Worm (Caenorhabditis elegans): Measurements from ENCODE around the gene ZK1010.12.

ZK1010.12 gene

DNA sequence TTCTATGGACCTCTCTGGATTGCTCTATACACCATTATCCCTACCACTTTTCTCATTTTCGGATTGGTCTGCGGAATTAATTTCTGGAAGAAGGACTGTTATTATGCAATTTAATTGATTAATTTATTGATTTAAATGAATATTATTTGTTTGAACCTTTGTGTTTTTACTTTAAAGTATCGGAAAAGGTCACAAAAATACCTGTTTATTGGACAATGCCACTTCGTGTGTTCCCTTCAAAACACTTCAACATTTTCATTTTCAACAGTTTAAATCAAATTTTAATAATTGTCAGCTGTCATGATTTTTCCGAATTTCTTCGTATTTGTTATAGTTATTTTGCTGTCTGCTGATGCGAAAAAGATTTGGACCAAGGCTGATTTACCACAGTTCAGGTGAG, at the start of gene ZK1010.12:
Gene ZK1010.12 (plus strand): TSS at position 301 of the 400 bp plus-strand sequence.
- TF ChIP-seq ztf-16 (tag; optimal IDR thresholded peaks at IDR 0.05), result no peak
- no peak for TF ChIP-seq C08G9.2 (tag; optimal IDR thresholded peaks at IDR 0.05)
- TF ChIP-seq nhr-11 (tag; optimal IDR thresholded peaks at IDR 0.05), result no peak
- TF ChIP-seq sdc-2 (tag; optimal IDR thresholded peaks at IDR 0.05), result no peak
- TF ChIP-seq rnt-1 (tag; optimal IDR thresholded peaks at IDR 0.05), result no peak
- no peak for TF ChIP-seq zip-5 (tag; optimal IDR thresholded peaks at IDR 0.05)

DNA sequence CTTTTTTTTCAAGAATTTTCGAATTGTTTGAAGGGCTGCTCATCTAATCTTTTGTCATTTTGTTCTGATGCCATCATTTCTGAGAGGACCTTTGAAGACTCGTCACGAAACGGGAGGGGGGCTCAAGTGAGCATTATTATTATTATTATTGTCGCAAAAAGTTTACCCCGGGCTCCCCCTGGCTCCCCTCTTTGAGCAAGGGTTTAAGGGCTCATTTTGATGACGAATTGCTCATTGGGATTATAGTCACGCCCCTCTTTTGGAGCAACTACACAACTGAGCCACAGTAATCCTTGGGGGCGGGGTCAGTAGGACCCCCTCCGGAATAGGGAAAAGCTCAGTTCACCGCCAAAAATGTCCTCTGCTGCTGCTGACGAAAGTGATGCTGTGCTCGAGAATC, 48.8 kb upstream of the ZK1010.12 start, which contains the start of gene unc-25:
Gene unc-25 (plus strand): TSS at position 345 of the 400 bp plus-strand sequence.
- TF ChIP-seq ceh-6 (GFP tag; optimal IDR thresholded peaks at IDR 0.05) (no peak), ceh-24 (tag; optimal IDR thresholded peaks at IDR 0.05) (no peak), ceh-14 (tag; optimal IDR thresholded peaks at IDR 0.05) (no peak), ceh-31 (tag; optimal IDR thresholded peaks at IDR 0.05) (no peak), lin-11 (tag; optimal IDR thresholded peaks at IDR 0.05) (no peak), fkh-10 (GFP tag; optimal IDR thresholded peaks at IDR 0.05) (no peak), dve-1 (tag; optimal IDR thresholded peaks at IDR 0.05) (no peak), lim-6 (tag; optimal IDR thresholded peaks at IDR 0.05) (no peak), madf-2 (tag; optimal IDR thresholded peaks at IDR 0.05) (no peak), nhr-11 (tag; optimal IDR thresholded peaks at IDR 0.05) (no peak), ceh-9 (tag; optimal IDR thresholded peaks at IDR 0.05) (no peak), ceh-34 (tag; optimal IDR thresholded peaks at IDR 0.05) (no peak), che-1 (tag; optimal IDR thresholded peaks at IDR 0.05) (no peak), ceh-19 (GFP tag; optimal IDR thresholded peaks at IDR 0.05) (no peak), ets-4 (tag; optimal IDR thresholded peaks at IDR 0.05) (no peak)

DNA sequence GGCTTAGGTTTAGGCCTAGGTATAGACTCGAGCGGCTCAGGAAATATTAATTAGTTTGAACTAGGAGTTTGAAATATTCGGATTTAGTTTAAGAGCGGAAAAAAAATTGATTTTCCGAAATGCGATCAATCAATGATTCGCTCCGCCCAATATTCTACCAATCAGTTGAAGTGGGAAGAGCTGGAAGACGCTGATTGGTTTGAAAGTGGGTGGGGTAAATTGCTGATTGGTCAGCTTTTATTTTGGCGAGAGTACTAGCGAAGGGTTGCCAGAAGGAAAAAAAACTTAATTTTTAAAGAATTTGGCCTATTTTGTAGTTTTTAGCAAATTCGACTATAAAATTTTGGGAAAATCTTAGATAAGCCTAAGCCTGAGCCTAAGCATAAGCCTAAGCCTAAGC, 47.0 kb upstream of the ZK1010.12 start:
- TF ChIP-seq nfya-1 (tag; optimal IDR thresholded peaks at IDR 0.05), result peak; percentile 98
- no peak for TF ChIP-seq unc-86 (tag; optimal IDR thresholded peaks at IDR 0.05)

DNA sequence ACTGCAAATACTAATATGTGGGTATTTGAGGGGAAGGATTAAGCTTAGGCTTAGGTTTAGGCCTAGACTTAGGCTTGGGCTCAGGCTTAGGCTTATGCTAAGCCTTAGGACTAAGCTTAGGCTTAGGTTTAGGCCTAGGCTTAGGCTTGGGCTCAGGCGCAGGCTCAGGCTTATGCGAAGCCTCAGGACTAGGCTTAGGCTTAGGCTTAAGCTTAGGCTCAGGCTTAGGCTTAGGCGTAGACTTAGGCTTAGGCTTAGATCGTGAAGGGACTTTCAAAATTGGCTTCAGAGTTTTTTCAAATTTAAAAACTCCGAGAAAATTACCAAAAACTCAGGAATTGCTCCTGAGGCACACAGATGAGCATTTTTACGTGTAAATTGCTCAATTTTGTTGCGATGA, 46.0 kb upstream of the ZK1010.12 start:
- peak; percentile 42 for TF ChIP-seq dve-1 (tag; optimal IDR thresholded peaks at IDR 0.05)
- no peak for TF ChIP-seq elt-2 (tag; optimal IDR thresholded peaks at IDR 0.05)
- TF ChIP-seq sdc-2 (tag; optimal IDR thresholded peaks at IDR 0.05), result no peak

DNA sequence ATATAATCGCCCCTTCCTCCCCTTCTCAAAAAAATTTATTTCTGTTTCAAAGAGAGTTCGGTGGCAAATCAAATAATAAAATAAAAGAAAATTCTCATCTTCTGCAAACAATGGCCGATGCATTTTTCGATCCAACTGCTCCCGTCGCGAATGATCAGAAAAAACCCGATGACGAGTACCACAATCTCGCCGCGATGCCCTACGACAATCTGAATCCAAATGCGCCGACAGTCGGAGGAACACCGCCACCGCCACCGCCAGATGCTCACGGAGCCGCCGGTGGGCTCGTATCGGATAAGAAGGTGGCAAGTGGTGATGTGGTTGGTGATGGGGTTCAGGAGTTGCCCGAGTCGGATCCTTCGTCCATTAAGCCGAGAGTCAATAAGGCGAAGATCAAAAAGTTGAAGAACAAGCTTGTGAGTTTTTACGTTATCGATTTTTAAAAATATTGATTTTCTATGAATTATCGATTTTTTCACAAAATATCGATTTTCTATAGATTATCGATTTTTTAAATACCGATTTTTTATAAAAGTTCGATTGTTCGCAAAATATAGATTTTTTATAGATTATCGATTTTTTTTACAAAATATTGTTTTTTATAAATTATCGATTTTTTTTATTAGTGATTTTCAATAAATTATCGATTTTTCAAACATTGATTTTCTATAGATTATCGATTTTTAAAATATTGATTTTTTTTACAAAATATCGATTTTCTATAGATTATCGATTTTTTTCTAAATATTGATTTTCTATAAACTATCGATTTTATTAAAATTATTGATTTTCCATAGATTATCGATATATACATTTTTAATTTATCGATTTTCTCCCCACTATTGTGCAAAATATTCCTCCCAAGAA, 39.5 kb upstream of the ZK1010.12 start, which contains the start of gene Y39E4A.1:
Gene Y39E4A.1 (plus strand): TSS at position 51 of the 867 bp plus-strand sequence.
- TF ChIP-seq ceh-48 (tag; optimal IDR thresholded peaks at IDR 0.05) (peak; percentile 44), mec-3 (tag; optimal IDR thresholded peaks at IDR 0.05; ENCODE audit: borderline replicate concordance) (no peak)

DNA sequence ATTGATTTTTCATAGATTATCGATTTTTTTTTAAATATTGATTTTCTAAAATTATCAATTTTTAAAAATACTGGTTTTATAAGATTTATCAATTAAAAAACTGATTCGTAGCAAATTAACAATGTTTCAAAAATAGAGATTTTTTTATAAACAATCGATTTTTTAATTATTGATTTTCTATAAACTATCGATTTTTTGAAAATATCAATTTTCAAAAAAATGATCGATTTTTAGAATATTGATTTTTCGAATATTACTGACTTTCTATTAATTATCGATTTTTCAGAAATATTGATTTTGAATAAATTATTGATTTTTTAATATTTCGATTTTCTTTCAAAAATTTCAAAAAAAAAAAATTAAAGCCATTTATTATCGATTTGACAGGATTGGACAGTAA, 38.5 kb upstream of the ZK1010.12 start:
- TF ChIP-seq ceh-45 (GFP tag; IDR thresholded peaks at IDR 0.05) (no peak), pat-9 (tag; optimal IDR thresholded peaks at IDR 0.05) (no peak), C38D4.7 (GFP tag; optimal IDR thresholded peaks at IDR 0.05) (no peak), dve-1 (tag; optimal IDR thresholded peaks at IDR 0.05) (no peak), fax-1 (tag; optimal IDR thresholded peaks at IDR 0.05) (no peak)

DNA sequence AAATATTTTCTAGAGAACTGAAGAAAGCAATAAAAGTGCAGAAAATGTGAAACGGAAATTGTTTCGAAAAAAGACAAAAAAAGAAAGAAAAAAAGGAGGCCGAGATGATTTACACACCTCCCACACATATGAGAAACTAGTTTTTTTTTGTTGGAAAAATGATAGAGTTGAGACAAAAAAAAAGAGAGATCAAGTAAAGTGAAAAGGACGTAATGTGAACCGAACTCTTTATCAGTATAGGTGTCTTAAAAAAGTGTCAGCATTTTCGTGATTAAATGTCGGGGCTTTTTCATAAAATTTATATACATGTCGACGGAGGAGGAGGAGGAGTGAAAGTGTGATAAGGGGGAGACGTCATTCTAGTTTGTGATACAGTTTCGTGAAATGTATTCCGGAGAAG, 31.8 kb upstream of the ZK1010.12 start:
- TF ChIP-seq fkh-10 (GFP tag; optimal IDR thresholded peaks at IDR 0.05) (no peak), nhr-11 (tag; optimal IDR thresholded peaks at IDR 0.05) (no peak), pqm-1 (tag; optimal IDR thresholded peaks at IDR 0.05) (no peak), elt-2 (tag; optimal IDR thresholded peaks at IDR 0.05) (peak; percentile 10), zip-5 (tag; optimal IDR thresholded peaks at IDR 0.05) (no peak), pha-2 (tag; optimal IDR thresholded peaks at IDR 0.05) (no peak), odd-2 (tag; optimal IDR thresholded peaks at IDR 0.05) (no peak), ceh-48 (tag; optimal IDR thresholded peaks at IDR 0.05) (no peak)

Measured in whole organism, late embryonic.